Fruit fly (Drosophila melanogaster) whole organism, pupa: ENCODE results near the gene CG3345.
A peak's percentile ranks its signal among the peaks of the same experiment; 100 is the strongest.

Experiments used
- CG10348 ChIP-seq: fragments of 200-800 bp; sonication (Bioruptor generic); IDR thresholded peaks from 2 replicates; pipeline ENCODE4 v1.3.6; 2022; ENCODE audit warnings: missing biosample characterization, missing genetic modification characterization
- CG12605 ChIP-seq: fragments of 200-800 bp; sonication (Bioruptor generic); IDR thresholded peaks from 2 replicates; pipeline ENCODE4 v1.3.6; 2022; ENCODE audit warnings: missing biosample characterization, missing genetic modification characterization
- CG15710 ChIP-seq: fragments of 200-800 bp; sonication (Bioruptor generic); optimal IDR thresholded peaks from 2 replicates; lab custom pipeline; 2018; ENCODE audit warnings: missing biosample characterization, mild to moderate bottlenecking, missing genetic modification characterization, moderate library complexity
- CG17806 ChIP-seq: fragments of 200-800 bp; sonication (Bioruptor generic); optimal IDR thresholded peaks from 2 replicates; lab custom pipeline; 2018; ENCODE audit warnings: missing biosample characterization, mild to moderate bottlenecking, missing genetic modification characterization, moderate library complexity
- CG34367 ChIP-seq: fragments of 200-800 bp; sonication (Bioruptor generic); optimal IDR thresholded peaks from 2 replicates; lab custom pipeline; 2018; ENCODE audit warnings: missing biosample characterization, mild to moderate bottlenecking, missing genetic modification characterization
- D1 ChIP-seq: fragments of 200-800 bp; sonication (Bioruptor generic); optimal IDR thresholded peaks from 2 replicates; lab custom pipeline; 2018; ENCODE audit warnings: missing biosample characterization, mild to moderate bottlenecking, missing genetic modification characterization, moderate library complexity
- fd96Ca ChIP-seq: fragments of 200-800 bp; sonication (Bioruptor generic); IDR thresholded peaks from 3 replicates; pipeline ENCODE4 v1.3.6; 2022; ENCODE audit warnings: missing biosample characterization, missing genetic modification characterization

- TF ChIP-seq CG17806 (tag; lab: Kevin White, UChicago) = peak; percentile 46
- TF ChIP-seq fd96Ca (GFP tag; lab: Robert Waterston, UW) = peak; percentile 35; the same call in 1 of the 3 replicates
- peak; percentile 40 for TF ChIP-seq CG34367 (tag; lab: Kevin White, UChicago)
- TF ChIP-seq CG15710 (tag; lab: Kevin White, UChicago) = peak; percentile 55
- no peak for TF ChIP-seq CG10348
- TF ChIP-seq D1 (tag; lab: Kevin White, UChicago) = peak; percentile 24
- TF ChIP-seq CG12605 (GFP tag; lab: Robert Waterston, UW) = no peak
Observed at dm6 chr2L:247845-248473, 20.9 kb upstream of the CG3345 start.
